Worm (Caenorhabditis elegans) whole organism, L3 larva: Measurements from ENCODE around the gene T26A8.4.
A peak's percentile ranks its signal among the peaks of the same experiment; 100 is the strongest.

ENCODE experiments used
- R02D3.7 ChIP-seq: fragments of 150-350 bp; optimal IDR thresholded peaks from 2 replicates; lab custom pipeline; 2014; ENCODE audit warnings: missing biosample characterization, missing genetic modification characterization
- ZK546.5 ChIP-seq: sonication (generic microtip); optimal IDR thresholded peaks from 2 replicates; lab custom pipeline; 2017; ENCODE audit warnings: missing biosample characterization, missing genetic modification characterization
- ama-1 ChIP-seq: fragments of 150-350 bp; optimal IDR thresholded peaks from 2 replicates; lab custom pipeline; 2018
- ceh-16 ChIP-seq: sonication (generic microtip); optimal IDR thresholded peaks from 2 replicates; lab custom pipeline; 2017; ENCODE audit warnings: missing biosample characterization, missing genetic modification characterization
- ceh-28 ChIP-seq: fragments of 150-350 bp; optimal IDR thresholded peaks from 2 replicates; lab custom pipeline; 2014; ENCODE audit warnings: missing biosample characterization, missing genetic modification reagents, missing genetic modification characterization
- ceh-82 ChIP-seq: fragments of 150-350 bp; optimal IDR thresholded peaks from 2 replicates; lab custom pipeline; 2014; ENCODE audit warnings: missing biosample characterization, missing genetic modification characterization
- ceh-9 ChIP-seq: sonication (generic microtip); optimal IDR thresholded peaks from 2 replicates; lab custom pipeline; 2018; ENCODE audit warnings: missing biosample characterization, missing genetic modification characterization
- daf-12 ChIP-seq: fragments of 150-350 bp; optimal IDR thresholded peaks from 2 replicates; lab custom pipeline; 2014; ENCODE audit warnings: missing biosample characterization, missing genetic modification reagents, missing genetic modification characterization
- egl-27 ChIP-seq: sonication (generic microtip); optimal IDR thresholded peaks from 4 replicates; lab custom pipeline; 2017; ENCODE audit warnings: missing biosample characterization, missing genetic modification reagents, missing genetic modification characterization
- egl-5 ChIP-seq: fragments of 150-350 bp; optimal IDR thresholded peaks from 2 replicates; lab custom pipeline; 2017; ENCODE audit warnings: missing biosample characterization, missing genetic modification reagents, missing genetic modification characterization, inconsistent platforms
- elt-1 ChIP-seq: fragments of 150-350 bp; optimal IDR thresholded peaks from 2 replicates; lab custom pipeline; 2014; ENCODE audit warnings: missing biosample characterization, missing genetic modification characterization
- elt-2 ChIP-seq: sonication (generic microtip); optimal IDR thresholded peaks from 2 replicates; lab custom pipeline; 2016; ENCODE audit warnings: missing genetic modification reagents, mild to moderate bottlenecking, missing genetic modification characterization, missing compliant biosample characterization
- elt-3 ChIP-seq, 3 experiments: fragments of 150-350 bp in 1 of 3; sonication (generic microtip) in 2 of 3; optimal IDR thresholded peaks; 2 replicates in 2 of 3; 4 replicates in 1 of 3; lab custom pipeline; 2014 to 2017; ENCODE audit warnings: missing biosample characterization in 3 of 3, missing genetic modification characterization in 3 of 3
- eor-1 ChIP-seq, 2 experiments: fragments of 150-350 bp; optimal IDR thresholded peaks; 2 replicates each; lab custom pipeline; 2014 to 2018; ENCODE audit warnings: missing biosample characterization in 2 of 2, missing genetic modification characterization in 2 of 2
- fkh-10 ChIP-seq: sonication (generic microtip); optimal IDR thresholded peaks from 2 replicates; lab custom pipeline; 2017; ENCODE audit warnings: missing biosample characterization, missing genetic modification reagents, missing genetic modification characterization
- fkh-2 ChIP-seq: fragments of 150-350 bp; optimal IDR thresholded peaks from 2 replicates; lab custom pipeline; 2014; ENCODE audit warnings: missing biosample characterization, missing genetic modification reagents, missing genetic modification characterization
- fos-1 ChIP-seq: fragments of 150-350 bp; optimal IDR thresholded peaks from 2 replicates; lab custom pipeline; 2014; ENCODE audit warnings: missing biosample characterization, missing genetic modification characterization
- hmg-11 ChIP-seq: sonication (generic microtip); optimal IDR thresholded peaks from 2 replicates; lab custom pipeline; 2016; ENCODE audit warnings: missing genetic modification characterization, missing compliant biosample characterization
- jun-1 ChIP-seq: fragments of 150-350 bp; optimal IDR thresholded peaks from 2 replicates; lab custom pipeline; 2014; ENCODE audit warnings: missing biosample characterization, missing genetic modification reagents, missing genetic modification characterization
- lin-15B ChIP-seq: fragments of 150-350 bp; optimal IDR thresholded peaks from 2 replicates; lab custom pipeline; 2014; ENCODE audit warnings: missing biosample characterization, missing genetic modification characterization
- lin-39 ChIP-seq: fragments of 150-350 bp; optimal IDR thresholded peaks from 2 replicates; lab custom pipeline; 2018; ENCODE audit warnings: missing biosample characterization, missing genetic modification reagents, missing genetic modification characterization
- lsy-12 ChIP-seq: sonication (generic microtip); optimal IDR thresholded peaks from 2 replicates; lab custom pipeline; 2016; ENCODE audit warnings: mild to moderate bottlenecking, missing genetic modification characterization, missing compliant biosample characterization
- mdl-1 ChIP-seq: fragments of 150-350 bp; optimal IDR thresholded peaks from 2 replicates; lab custom pipeline; 2014; ENCODE audit warnings: missing biosample characterization, missing genetic modification characterization
- mml-1 ChIP-seq: fragments of 150-350 bp; sonication (generic microtip); optimal IDR thresholded peaks from 3 replicates; lab custom pipeline; 2014; ENCODE audit warnings: missing biosample characterization, missing genetic modification characterization
- nfya-1 ChIP-seq: sonication (generic microtip); optimal IDR thresholded peaks from 2 replicates; lab custom pipeline; 2017; ENCODE audit warnings: missing genetic modification characterization, mild to moderate bottlenecking, missing compliant biosample characterization, antibody characterized with exemption, moderate library complexity; ENCODE audit not compliant: insufficient read depth
- nhr-11 ChIP-seq: fragments of 150-350 bp; optimal IDR thresholded peaks from 2 replicates; lab custom pipeline; 2014; ENCODE audit warnings: missing biosample characterization, missing genetic modification characterization
- nhr-12 ChIP-seq: fragments of 150-350 bp; optimal IDR thresholded peaks from 2 replicates; lab custom pipeline; 2014; ENCODE audit warnings: missing biosample characterization, missing genetic modification characterization
- nhr-23 ChIP-seq: fragments of 150-350 bp; optimal IDR thresholded peaks from 2 replicates; lab custom pipeline; 2014; ENCODE audit warnings: missing biosample characterization, missing genetic modification reagents, missing genetic modification characterization
- nhr-237 ChIP-seq: fragments of 150-350 bp; optimal IDR thresholded peaks from 2 replicates; lab custom pipeline; 2014; ENCODE audit warnings: missing biosample characterization, missing genetic modification characterization
- nhr-25 ChIP-seq: sonication (generic microtip); optimal IDR thresholded peaks from 2 replicates; lab custom pipeline; 2017; ENCODE audit warnings: missing biosample characterization, missing genetic modification characterization
- nhr-28 ChIP-seq: fragments of 150-350 bp; optimal IDR thresholded peaks from 2 replicates; lab custom pipeline; 2014; ENCODE audit warnings: missing biosample characterization, missing genetic modification characterization
- nhr-43 ChIP-seq: sonication (generic microtip); optimal IDR thresholded peaks from 2 replicates; lab custom pipeline; 2016; ENCODE audit warnings: mild to moderate bottlenecking, missing genetic modification characterization, missing compliant biosample characterization; ENCODE audit not compliant: poor library complexity, severe bottlenecking
- nhr-67 ChIP-seq: fragments of 150-350 bp; optimal IDR thresholded peaks from 2 replicates; lab custom pipeline; 2014; ENCODE audit warnings: missing biosample characterization, missing genetic modification characterization
- nhr-76 ChIP-seq: fragments of 150-350 bp; sonication (generic microtip); optimal IDR thresholded peaks from 5 replicates; lab custom pipeline; 2014; ENCODE audit warnings: missing biosample characterization, missing genetic modification characterization
- nhr-77 ChIP-seq: fragments of 150-350 bp; optimal IDR thresholded peaks from 2 replicates; lab custom pipeline; 2014; ENCODE audit warnings: missing biosample characterization, missing genetic modification characterization
- pha-4 ChIP-seq: fragments of 150-350 bp; optimal IDR thresholded peaks from 2 replicates; lab custom pipeline; 2014; ENCODE audit warnings: missing biosample characterization, missing genetic modification reagents, missing genetic modification characterization
- pqm-1 ChIP-seq: fragments of 150-350 bp; optimal IDR thresholded peaks from 2 replicates; lab custom pipeline; 2017; ENCODE audit warnings: missing biosample characterization, missing genetic modification characterization, inconsistent platforms
- sea-2 ChIP-seq: fragments of 150-350 bp; sonication (generic microtip); optimal IDR thresholded peaks from 4 replicates; lab custom pipeline; 2014; ENCODE audit warnings: missing biosample characterization, missing genetic modification reagents, missing genetic modification characterization
- skn-1 ChIP-seq: fragments of 150-350 bp; optimal IDR thresholded peaks from 2 replicates; lab custom pipeline; 2014; ENCODE audit warnings: missing biosample characterization, missing genetic modification characterization
- snpc-4 ChIP-seq: fragments of 150-350 bp; optimal IDR thresholded peaks from 2 replicates; lab custom pipeline; 2014; ENCODE audit warnings: missing biosample characterization, missing genetic modification characterization
- tbx-2 ChIP-seq: sonication (generic microtip); optimal IDR thresholded peaks from 2 replicates; lab custom pipeline; 2016; ENCODE audit warnings: mild to moderate bottlenecking, missing genetic modification characterization, missing compliant biosample characterization
- unc-39 ChIP-seq: sonication (generic microtip); optimal IDR thresholded peaks from 4 replicates; lab custom pipeline; 2017; ENCODE audit warnings: missing biosample characterization, missing genetic modification characterization
- unc-62 ChIP-seq: fragments of 150-350 bp; sonication (generic microtip); optimal IDR thresholded peaks from 4 replicates; lab custom pipeline; 2014; ENCODE audit warnings: missing biosample characterization, missing genetic modification reagents, missing genetic modification characterization
- zag-1 ChIP-seq: fragments of 150-350 bp; optimal IDR thresholded peaks from 2 replicates; lab custom pipeline; 2014; ENCODE audit warnings: missing biosample characterization, missing genetic modification characterization
- ztf-11 ChIP-seq: fragments of 150-350 bp; optimal IDR thresholded peaks from 2 replicates; lab custom pipeline; 2014; ENCODE audit warnings: missing biosample characterization, missing genetic modification characterization
- ztf-4 ChIP-seq: fragments of 150-350 bp; optimal IDR thresholded peaks from 2 replicates; lab custom pipeline; 2014; ENCODE audit warnings: missing biosample characterization, missing genetic modification characterization

T26A8.4 gene

DNA sequence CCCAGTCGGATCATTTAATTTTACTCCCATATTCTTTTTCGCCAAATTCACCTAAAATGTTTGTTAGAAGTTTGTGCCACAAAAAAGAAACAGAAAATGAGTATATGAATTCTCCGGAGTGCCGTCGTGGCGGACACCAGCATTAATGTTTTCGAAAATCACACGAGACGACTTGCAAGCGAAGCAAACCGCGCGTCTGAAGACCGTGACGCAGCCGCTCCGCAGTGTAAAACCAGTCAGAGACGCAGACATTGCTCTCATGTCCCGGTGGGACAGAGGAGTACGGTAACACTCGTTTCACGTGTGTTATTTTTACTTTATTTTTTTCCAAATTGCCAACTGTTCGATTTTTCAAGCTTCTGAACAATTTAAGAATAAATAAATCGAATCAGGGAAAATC is at the start of gene T26A8.4, which contains the start of gene pdtf-1:
T26A8.4 (minus strand) TSS at position 185 of the 400 bp plus-strand sequence.
pdtf-1 (plus strand) TSS at position 330 of the 400 bp plus-strand sequence.
- TF ChIP-seq nfya-1 (tag; lab: Kevin White, UChicago) (peak; percentile 100), ZK546.5 (tag; lab: Kevin White, UChicago) (no peak), ceh-28 (peak; percentile 86), nhr-43 (tag; lab: Kevin White, UChicago) (peak; percentile 93), ceh-9 (tag; lab: Kevin White, UChicago) (no peak), lsy-12 (tag; lab: Kevin White, UChicago) (peak; percentile 92), nhr-25 (tag; lab: Kevin White, UChicago) (peak; percentile 99), elt-1 (tag; lab: Kevin White, UChicago) (peak; percentile 39), unc-39 (tag; lab: Kevin White, UChicago) (no peak), snpc-4 (tag; lab: Kevin White, UChicago) (peak; percentile 94), fkh-2 (tag; lab: Kevin White, UChicago) (no peak), nhr-237 (no peak), elt-3 (tag; optimal IDR thresholded peaks at IDR 0.05; lab: Kevin White, UChicago) (peak; percentile 1 to 86 (median 40)), unc-62 (peak; percentile 20), nhr-28 (tag; lab: Kevin White, UChicago) (peak; percentile 22), daf-12 (tag; lab: Kevin White, UChicago) (no peak), skn-1 (peak; percentile 94), nhr-11 (tag; lab: Kevin White, UChicago) (peak; percentile 85), eor-1 (tag; optimal IDR thresholded peaks at IDR 0.05; lab: Kevin White, UChicago) (no peak), mdl-1 (peak; percentile 85), hmg-11 (tag; lab: Kevin White, UChicago) (peak; percentile 75), pqm-1 (tag; lab: Kevin White, UChicago) (peak; percentile 87), fkh-10 (GFP tag; lab: Kevin White, UChicago) (peak; percentile 57), tbx-2 (tag; lab: Kevin White, UChicago) (peak; percentile 64), nhr-76 (tag; lab: Kevin White, UChicago) (peak; percentile 68), lin-15B (tag; lab: Kevin White, UChicago) (peak; percentile 94), nhr-77 (peak; percentile 60), nhr-67 (tag; lab: Kevin White, UChicago) (no peak), mml-1 (tag; lab: Kevin White, UChicago) (no peak), pha-4 (tag; lab: Kevin White, UChicago) (peak; percentile 99), jun-1 (tag; lab: Kevin White, UChicago) (peak; percentile 93), ztf-11 (tag; lab: Kevin White, UChicago) (no peak), nhr-12 (tag; lab: Kevin White, UChicago) (no peak), lin-39 (peak; percentile 98), ceh-16 (tag; lab: Kevin White, UChicago) (no peak), egl-27 (tag; lab: Kevin White, UChicago) (peak; percentile 79), sea-2 (GFP tag; lab: Kevin White, UChicago) (peak; percentile 2), zag-1 (peak; percentile 68), ceh-82 (tag; lab: Kevin White, UChicago) (peak; percentile 82), fos-1 (tag; lab: Kevin White, UChicago) (peak; percentile 46), ama-1 (lab: Kevin White, UChicago) (peak; percentile 94), nhr-23 (tag; lab: Kevin White, UChicago) (peak; percentile 99), ztf-4 (tag; lab: Kevin White, UChicago) (peak; percentile 77), R02D3.7 (tag; lab: Kevin White, UChicago) (peak; percentile 89), egl-5 (tag; lab: Kevin White, UChicago) (peak; percentile 94), elt-2 (tag; lab: Kevin White, UChicago) (peak; percentile 77)
- TF ChIP-seq, all 47 proteins: peak for 34
